Worm (Caenorhabditis elegans) whole organism, young adult: ENCODE data around the gene F20B6.4.

Experiments
- B0336.3 ChIP-seq: fragments of 200-800 bp; sonication (Bioruptor generic); IDR thresholded peaks from 2 replicates; pipeline ENCODE4 v1.3.6; 2022; ENCODE audit warnings: missing genetic modification characterization, missing compliant biosample characterization
- F22D6.2 ChIP-seq: sonication (generic microtip); optimal IDR thresholded peaks from 2 replicates; lab custom pipeline; 2016; ENCODE audit warnings: mild to moderate bottlenecking, missing genetic modification characterization, missing compliant biosample characterization
- F55B11.4 ChIP-seq: sonication (generic microtip); optimal IDR thresholded peaks from 2 replicates; lab custom pipeline; 2016; ENCODE audit warnings: missing compliant biosample characterization, missing genetic modification characterization, borderline replicate concordance; ENCODE audit not compliant: insufficient read depth
- Y56A3A.18 ChIP-seq: fragments of 200-800 bp; sonication (Bioruptor generic); IDR thresholded peaks from 2 replicates; pipeline ENCODE4 v1.3.6; 2022; ENCODE audit warnings: missing genetic modification reagents, missing genetic modification characterization, missing compliant biosample characterization
- Y95B8A.8 ChIP-seq: fragments of 200-800 bp; sonication (Bioruptor generic); IDR thresholded peaks from 2 replicates; pipeline ENCODE4 v1.3.6; 2022; ENCODE audit warnings: missing genetic modification reagents, missing genetic modification characterization, missing compliant biosample characterization
- akir-1 ChIP-seq: fragments of 200-800 bp; sonication (Bioruptor generic); optimal IDR thresholded peaks from 2 replicates; lab custom pipeline; 2018; ENCODE audit warnings: mild to moderate bottlenecking, missing genetic modification characterization, moderate library complexity, missing compliant biosample characterization
- aptf-2 ChIP-seq: fragments of 200-800 bp; sonication (Bioruptor generic); conservative IDR thresholded peaks from 2 replicates; pipeline ENCODE4 v1.3.6; 2022; ENCODE audit warnings: missing genetic modification reagents, missing genetic modification characterization, missing compliant biosample characterization
- cebp-1 ChIP-seq, 2 experiments: fragments of 200-800 bp in 1 of 2; sonication (Bioruptor generic) in 1 of 2; sonication (generic microtip) in 1 of 2; IDR thresholded peaks in 1 of 2; optimal IDR thresholded peaks in 1 of 2; 2 replicates each; pipeline versions ENCODE4 v1.3.6 to Lab custom; 2017 to 2022; ENCODE audit warnings: missing compliant biosample characterization in 2 of 2, missing genetic modification characterization in 2 of 2, mild to moderate bottlenecking in 1 of 2, missing genetic modification reagents in 1 of 2, moderate library complexity in 1 of 2
- ceh-100 ChIP-seq: fragments of 200-800 bp; sonication (Bioruptor generic); IDR thresholded peaks from 2 replicates; pipeline ENCODE4 v1.3.6; 2022; ENCODE audit warnings: missing genetic modification reagents, missing genetic modification characterization, missing compliant biosample characterization
- chd-7 ChIP-seq: sonication (generic microtip); optimal IDR thresholded peaks from 2 replicates; lab custom pipeline; 2016; ENCODE audit warnings: mild to moderate bottlenecking, missing genetic modification characterization, moderate library complexity, missing compliant biosample characterization
- die-1 ChIP-seq: sonication (generic microtip); optimal IDR thresholded peaks from 2 replicates; lab custom pipeline; 2016; ENCODE audit warnings: missing genotype, mild to moderate bottlenecking, missing genetic modification characterization, missing compliant biosample characterization
- dox-1 ChIP-seq: fragments of 200-800 bp; sonication (Bioruptor generic); IDR thresholded peaks from 2 replicates; pipeline ENCODE4 v1.3.6; 2022; ENCODE audit warnings: missing genetic modification reagents, missing genetic modification characterization, missing compliant biosample characterization
- dpl-1 ChIP-seq: fragments of 150-350 bp; optimal IDR thresholded peaks from 2 replicates; lab custom pipeline; 2014; ENCODE audit warnings: missing biosample characterization, missing genetic modification reagents, missing genetic modification characterization
- efl-1 ChIP-seq: fragments of 150-350 bp; optimal IDR thresholded peaks from 2 replicates; lab custom pipeline; 2014; ENCODE audit warnings: missing biosample characterization, missing genetic modification reagents, missing genetic modification characterization
- egl-18 ChIP-seq: fragments of 200-800 bp; sonication (Bioruptor generic); IDR thresholded peaks from 2 replicates; pipeline ENCODE4 v1.3.6; 2022; ENCODE audit warnings: missing genetic modification reagents, missing genetic modification characterization, missing compliant biosample characterization
- him-1 ChIP-seq: sonication (generic microtip); optimal IDR thresholded peaks from 2 replicates; lab custom pipeline; 2016; ENCODE audit warnings: missing genotype, missing genetic modification reagents, missing genetic modification characterization, missing compliant biosample characterization
- hmg-20 ChIP-seq: fragments of 200-800 bp; sonication (Bioruptor generic); IDR thresholded peaks from 2 replicates; pipeline ENCODE4 v1.3.6; 2022; ENCODE audit warnings: missing genetic modification reagents, missing genetic modification characterization, missing compliant biosample characterization
- let-526 ChIP-seq: fragments of 200-800 bp; sonication (Bioruptor generic); IDR thresholded peaks from 2 replicates; pipeline ENCODE4 v1.3.6; 2022; ENCODE audit warnings: missing genetic modification reagents, missing genetic modification characterization, missing compliant biosample characterization
- lin-35 ChIP-seq, 3 experiments: fragments of 150-350 bp in 2 of 3; sonication (generic microtip) in 1 of 3; optimal IDR thresholded peaks; 2 replicates each; lab custom pipeline; 2014 to 2018; ENCODE audit warnings: missing biosample characterization in 3 of 3, missing genetic modification characterization in 3 of 3, missing genetic modification reagents in 3 of 3
- lin-40 ChIP-seq: sonication (generic microtip); optimal IDR thresholded peaks from 2 replicates; lab custom pipeline; 2016; ENCODE audit warnings: missing genetic modification characterization, mild to moderate bottlenecking, missing compliant biosample characterization, missing genotype, missing genetic modification reagents
- lin-54 ChIP-seq: fragments of 200-800 bp; sonication (Bioruptor generic); optimal IDR thresholded peaks from 2 replicates; lab custom pipeline; 2018; ENCODE audit warnings: mild to moderate bottlenecking, missing genetic modification characterization, missing compliant biosample characterization
- lir-1 ChIP-seq: fragments of 200-800 bp; sonication (Bioruptor generic); conservative IDR thresholded peaks from 2 replicates; pipeline ENCODE4 v1.3.6; 2022; ENCODE audit warnings: missing genetic modification reagents, missing genetic modification characterization, missing compliant biosample characterization
- mcd-1 ChIP-seq: fragments of 200-800 bp; sonication (Bioruptor generic); IDR thresholded peaks from 2 replicates; pipeline ENCODE4 v1.3.6; 2022; ENCODE audit warnings: missing genetic modification reagents, missing genetic modification characterization, missing compliant biosample characterization
- nfya-2 ChIP-seq: fragments of 200-800 bp; sonication (Bioruptor generic); IDR thresholded peaks from 2 replicates; pipeline ENCODE4 v1.3.6; 2022; ENCODE audit warnings: missing genetic modification reagents, missing genetic modification characterization, missing compliant biosample characterization
- nfyb-1 ChIP-seq: fragments of 200-800 bp; sonication (Bioruptor generic); IDR thresholded peaks from 2 replicates; pipeline ENCODE4 v1.3.6; 2022; ENCODE audit warnings: missing genetic modification reagents, missing genetic modification characterization, missing compliant biosample characterization
- nhr-80 ChIP-seq: sonication (generic microtip); optimal IDR thresholded peaks from 2 replicates; lab custom pipeline; 2016; ENCODE audit warnings: missing genetic modification characterization, missing compliant biosample characterization
- nhr-90 ChIP-seq: sonication (generic microtip); optimal IDR thresholded peaks from 2 replicates; lab custom pipeline; 2016; ENCODE audit warnings: missing genotype, mild to moderate bottlenecking, missing genetic modification characterization, missing compliant biosample characterization
- rec-8 ChIP-seq, 2 experiments: sonication (generic microtip); optimal IDR thresholded peaks; 2 replicates each; lab custom pipeline; 2016; ENCODE audit warnings: mild to moderate bottlenecking in 2 of 2, missing genetic modification characterization in 2 of 2, missing genetic modification reagents in 2 of 2, missing genotype in 2 of 2, missing biosample characterization in 1 of 2, missing compliant biosample characterization in 1 of 2, moderate library complexity in 1 of 2
- repo-1 ChIP-seq: sonication (generic microtip); optimal IDR thresholded peaks from 2 replicates; lab custom pipeline; 2017; ENCODE audit warnings: mild to moderate bottlenecking, missing genetic modification characterization, missing compliant biosample characterization
- rpc-1 ChIP-seq, 2 experiments: fragments of 150-350 bp in 1 of 2; sonication (generic microtip) in 1 of 2; optimal IDR thresholded peaks; 2 replicates each; lab custom pipeline; 2014 to 2018; ENCODE audit warnings: missing biosample characterization in 1 of 2, missing genetic modification characterization in 1 of 2, missing genetic modification reagents in 1 of 2, missing genotype in 1 of 2
- somi-1 ChIP-seq: fragments of 200-800 bp; sonication (Bioruptor generic); optimal IDR thresholded peaks from 2 replicates; lab custom pipeline; 2018; ENCODE audit warnings: mild to moderate bottlenecking, missing genetic modification characterization, missing compliant biosample characterization
- tbp1 ChIP-seq: fragments of 200-800 bp; sonication (Bioruptor generic); optimal IDR thresholded peaks from 2 replicates; lab custom pipeline; 2018; ENCODE audit warnings: mild to moderate bottlenecking, missing genetic modification characterization, missing compliant biosample characterization
- tlf-1 ChIP-seq: fragments of 200-800 bp; sonication (Bioruptor generic); optimal IDR thresholded peaks from 2 replicates; lab custom pipeline; 2018; ENCODE audit warnings: mild to moderate bottlenecking, missing genetic modification characterization, missing compliant biosample characterization
- zfh-2 ChIP-seq: fragments of 200-800 bp; sonication (Bioruptor generic); conservative IDR thresholded peaks from 2 replicates; pipeline ENCODE4 v1.3.6; 2022; ENCODE audit warnings: missing genetic modification reagents, missing genetic modification characterization, missing compliant biosample characterization
- ztf-22 ChIP-seq: fragments of 200-800 bp; sonication (Bioruptor generic); optimal IDR thresholded peaks from 2 replicates; lab custom pipeline; 2018; ENCODE audit warnings: mild to moderate bottlenecking, missing genetic modification characterization, moderate library complexity, missing compliant biosample characterization
- ztf-26 ChIP-seq: sonication (generic microtip); optimal IDR thresholded peaks from 2 replicates; lab custom pipeline; 2017; ENCODE audit warnings: missing genetic modification characterization, missing compliant biosample characterization

The F20B6.4 gene

ce11 chrX:4219487-4219886, 23.2 kb upstream of the F20B6.4 start:
- TF ChIP-seq lin-40 (no peak), efl-1 (GFP tag; lab: Kevin White, UChicago) (no peak), tbp1 (no peak), nhr-90 (tag; lab: Kevin White, UChicago) (no peak), ztf-26 (tag; lab: Kevin White, UChicago) (no peak), B0336.3 (GFP tag; lab: Robert Waterston, UW) (peak; percentile 32; the same call in 1 of the 2 replicates), lir-1 (GFP tag; lab: Robert Waterston, UW) (no peak), repo-1 (no peak), let-526 (0 out of 2 replicates have a peak, but pooled peaks have one; percentile 33), nhr-80 (tag; lab: Kevin White, UChicago) (peak; percentile 20), die-1 (tag; lab: Kevin White, UChicago) (no peak), ceh-100 (GFP tag; lab: Robert Waterston, UW) (no peak), lin-35 (GFP tag; optimal IDR thresholded peaks at IDR 0.05; lab: Kevin White, UChicago) (peak in 1 of 3 experiments; percentile 3), rpc-1 (optimal IDR thresholded peaks at IDR 0.05; lab: Kevin White, UChicago) (no peak), rpc-1 (tag; optimal IDR thresholded peaks at IDR 0.05; lab: Kevin White, UChicago) (no peak), cebp-1 (GFP tag; IDR thresholded peaks at IDR 0.05; lab: Robert Waterston, UW) (no peak), cebp-1 (tag; optimal IDR thresholded peaks at IDR 0.05; lab: Kevin White, UChicago) (peak; percentile 48), aptf-2 (no peak), egl-18 (GFP tag; lab: Robert Waterston, UW) (no peak), hmg-20 (0 out of 2 replicates have a peak, but pooled peaks have one; percentile 43), somi-1 (peak; percentile 5)

- TF ChIP-seq akir-1 (no peak), zfh-2 (GFP tag; lab: Robert Waterston, UW) (peak; percentile 91), tlf-1 (GFP tag; lab: Kevin White, UChicago) (no peak), die-1 (tag; lab: Kevin White, UChicago) (no peak), nfyb-1 (GFP tag; lab: Robert Waterston, UW) (0 out of 2 replicates have a peak, but pooled peaks have one; percentile 43), cebp-1 (GFP tag; IDR thresholded peaks at IDR 0.05; lab: Robert Waterston, UW) (no peak), cebp-1 (tag; optimal IDR thresholded peaks at IDR 0.05; lab: Kevin White, UChicago) (peak; percentile 31), ztf-22 (GFP tag; lab: Kevin White, UChicago) (no peak), chd-7 (tag; lab: Kevin White, UChicago) (peak; percentile 36), mcd-1 (GFP tag; lab: Robert Waterston, UW) (0 out of 2 replicates have a peak, but pooled peaks have one; percentile 34)
Observed at ce11 chrX:4218174-4218573, 21.8 kb upstream of the F20B6.4 start, which contains the start of gene W01H2.2. Gene W01H2.2, minus strand, starts transcription at chrX:4218458.

- TF ChIP-seq nfya-2 (GFP tag; lab: Robert Waterston, UW) (0 out of 2 replicates have a peak, but pooled peaks have one; percentile 23), F22D6.2 (no peak), dox-1 (GFP tag; lab: Robert Waterston, UW) (0 out of 2 replicates have a peak, but pooled peaks have one; percentile 18), lin-54 (GFP tag; lab: Kevin White, UChicago) (no peak), efl-1 (GFP tag; lab: Kevin White, UChicago) (no peak), Y56A3A.18 (GFP tag; lab: Robert Waterston, UW) (no peak), zfh-2 (GFP tag; lab: Robert Waterston, UW) (peak; percentile 79), B0336.3 (GFP tag; lab: Robert Waterston, UW) (0 out of 2 replicates have a peak, but pooled peaks have one; percentile 16), dpl-1 (GFP tag; lab: Kevin White, UChicago) (no peak), him-1 (tag; lab: Kevin White, UChicago) (no peak), Y95B8A.8 (GFP tag; lab: Robert Waterston, UW) (no peak), F55B11.4 (no peak), rec-8 (tag; optimal IDR thresholded peaks at IDR 0.05; lab: Kevin White, UChicago) (no peak)
Observed at ce11 chrX:4216894-4217293, 20.6 kb upstream of the F20B6.4 start, which contains the start of the genes F20B6.10 and hpk-1. Gene F20B6.10, minus strand, starts transcription at chrX:4217196. Gene hpk-1, minus strand, starts transcription at chrX:4217290.
